Fruit fly (Drosophila melanogaster): ENCODE results near the gene CG11350.

dm6 chr3L:4521809-4522208 lies 39.2 kb downstream of the CG11350 start:
- TF ChIP-seq CTCF (optimal IDR thresholded peaks at IDR 0.05) (no peak), CG8478 (optimal IDR thresholded peaks at IDR 0.05) (no peak)
